Worm (Caenorhabditis elegans) whole organism, late embryonic: ENCODE data around the gene lin-36.

Experiments used
- C38D4.7 ChIP-seq: fragments of 200-800 bp; sonication (Bioruptor generic); optimal IDR thresholded peaks from 2 replicates; lab custom pipeline; 2018; ENCODE audit warnings: mild to moderate bottlenecking, missing genetic modification characterization, moderate library complexity, missing compliant biosample characterization
- K09A11.1 ChIP-seq: sonication (generic microtip); optimal IDR thresholded peaks from 2 replicates; lab custom pipeline; 2017; ENCODE audit warnings: antibody characterized with exemption, mild to moderate bottlenecking, missing genetic modification characterization, missing compliant biosample characterization; ENCODE audit not compliant: insufficient read depth
- Y22D7AL.16 ChIP-seq: sonication (generic microtip); optimal IDR thresholded peaks from 2 replicates; lab custom pipeline; 2016; ENCODE audit warnings: missing genetic modification characterization, missing compliant biosample characterization
- ceh-19 ChIP-seq: fragments of 200-800 bp; sonication (Bioruptor generic); optimal IDR thresholded peaks from 2 replicates; lab custom pipeline; 2018; ENCODE audit warnings: mild to moderate bottlenecking, missing genetic modification characterization, missing compliant biosample characterization
- ceh-24 ChIP-seq: sonication (generic microtip); optimal IDR thresholded peaks from 2 replicates; lab custom pipeline; 2016; ENCODE audit warnings: mild to moderate bottlenecking, missing genetic modification characterization, missing compliant biosample characterization
- ceh-30 ChIP-seq: fragments of 150-350 bp; optimal IDR thresholded peaks from 2 replicates; lab custom pipeline; 2014; ENCODE audit warnings: missing biosample characterization, missing genetic modification characterization
- ceh-31 ChIP-seq: sonication (generic microtip); optimal IDR thresholded peaks from 2 replicates; lab custom pipeline; 2016; ENCODE audit warnings: missing genetic modification characterization, missing compliant biosample characterization
- ceh-45 ChIP-seq: fragments of 200-800 bp; sonication (Bioruptor generic); IDR thresholded peaks from 2 replicates; pipeline ENCODE4 v1.3.6; 2022; ENCODE audit warnings: missing genetic modification reagents, missing genetic modification characterization, missing compliant biosample characterization
- ceh-48 ChIP-seq: sonication (generic microtip); optimal IDR thresholded peaks from 2 replicates; lab custom pipeline; 2016; ENCODE audit warnings: missing genetic modification characterization, inconsistent platforms, missing compliant biosample characterization
- ceh-9 ChIP-seq: sonication (generic microtip); optimal IDR thresholded peaks from 2 replicates; lab custom pipeline; 2016; ENCODE audit warnings: mild to moderate bottlenecking, missing genetic modification characterization, inconsistent platforms, missing compliant biosample characterization
- che-1 ChIP-seq: sonication (generic microtip); optimal IDR thresholded peaks from 2 replicates; lab custom pipeline; 2016; ENCODE audit warnings: mild to moderate bottlenecking, missing genetic modification characterization, missing compliant biosample characterization
- dve-1 ChIP-seq: sonication (generic microtip); optimal IDR thresholded peaks from 2 replicates; lab custom pipeline; 2017; ENCODE audit warnings: antibody characterized with exemption, mild to moderate bottlenecking, missing genetic modification characterization, missing compliant biosample characterization
- elt-2 ChIP-seq: sonication (generic microtip); optimal IDR thresholded peaks from 2 replicates; lab custom pipeline; 2016; ENCODE audit warnings: missing genetic modification reagents, missing genetic modification characterization, missing compliant biosample characterization
- elt-4 ChIP-seq: sonication (generic microtip); optimal IDR thresholded peaks from 2 replicates; lab custom pipeline; 2016; ENCODE audit warnings: missing genetic modification characterization, missing compliant biosample characterization
- ets-4 ChIP-seq: sonication (generic microtip); optimal IDR thresholded peaks from 2 replicates; lab custom pipeline; 2016; ENCODE audit warnings: missing genetic modification characterization, missing compliant biosample characterization
- eyg-1 ChIP-seq: sonication (generic microtip); optimal IDR thresholded peaks from 2 replicates; lab custom pipeline; 2016; ENCODE audit warnings: missing genotype, missing genetic modification characterization, missing compliant biosample characterization
- fkh-10 ChIP-seq: fragments of 150-350 bp; optimal IDR thresholded peaks from 2 replicates; lab custom pipeline; 2014; ENCODE audit warnings: missing biosample characterization, missing genetic modification reagents, missing genetic modification characterization
- fkh-6 ChIP-seq: sonication (generic microtip); optimal IDR thresholded peaks from 2 replicates; lab custom pipeline; 2016; ENCODE audit warnings: missing genetic modification characterization, missing compliant biosample characterization
- gmeb-2 ChIP-seq: sonication (generic microtip); optimal IDR thresholded peaks from 2 replicates; lab custom pipeline; 2016; ENCODE audit warnings: missing genetic modification characterization, inconsistent platforms, missing compliant biosample characterization
- hlh-13 ChIP-seq: fragments of 200-800 bp; sonication (Bioruptor generic); optimal IDR thresholded peaks from 2 replicates; lab custom pipeline; 2018; ENCODE audit warnings: mild to moderate bottlenecking, missing genetic modification characterization, missing compliant biosample characterization
- hlh-15 ChIP-seq: sonication (generic microtip); optimal IDR thresholded peaks from 2 replicates; lab custom pipeline; 2016; ENCODE audit warnings: missing genetic modification characterization, missing compliant biosample characterization
- hlh-6 ChIP-seq: sonication (generic microtip); optimal IDR thresholded peaks from 2 replicates; lab custom pipeline; 2016; ENCODE audit warnings: missing genotype, missing genetic modification characterization, missing compliant biosample characterization
- lim-6 ChIP-seq: sonication (generic microtip); optimal IDR thresholded peaks from 2 replicates; lab custom pipeline; 2016; ENCODE audit warnings: missing genetic modification characterization, missing compliant biosample characterization
- madf-2 ChIP-seq: sonication (generic microtip); optimal IDR thresholded peaks from 2 replicates; lab custom pipeline; 2017; ENCODE audit warnings: missing genetic modification characterization, missing compliant biosample characterization
- nhr-11 ChIP-seq: fragments of 150-350 bp; optimal IDR thresholded peaks from 2 replicates; lab custom pipeline; 2014; ENCODE audit warnings: missing biosample characterization, missing genetic modification characterization
- nhr-232 ChIP-seq: sonication (generic microtip); optimal IDR thresholded peaks from 2 replicates; lab custom pipeline; 2016; ENCODE audit warnings: missing genetic modification characterization, missing compliant biosample characterization
- npax-4 ChIP-seq: sonication (generic microtip); optimal IDR thresholded peaks from 2 replicates; lab custom pipeline; 2016; ENCODE audit warnings: missing genetic modification characterization, missing compliant biosample characterization
- odd-2 ChIP-seq: sonication (generic microtip); optimal IDR thresholded peaks from 2 replicates; lab custom pipeline; 2017; ENCODE audit warnings: antibody characterized with exemption, mild to moderate bottlenecking, missing genetic modification characterization, missing compliant biosample characterization
- pag-3 ChIP-seq: sonication (generic microtip); optimal IDR thresholded peaks from 2 replicates; lab custom pipeline; 2016; ENCODE audit warnings: missing compliant biosample characterization, missing genetic modification characterization, borderline replicate concordance
- pax-1 ChIP-seq: fragments of 150-350 bp; optimal IDR thresholded peaks from 2 replicates; lab custom pipeline; 2014; ENCODE audit warnings: missing biosample characterization, missing genetic modification characterization
- pha-2 ChIP-seq: sonication (generic microtip); optimal IDR thresholded peaks from 2 replicates; lab custom pipeline; 2017; ENCODE audit warnings: mild to moderate bottlenecking, missing genetic modification characterization, missing compliant biosample characterization
- pha-4 ChIP-seq: fragments of 150-350 bp; optimal IDR thresholded peaks from 2 replicates; lab custom pipeline; 2018; ENCODE audit warnings: missing biosample characterization, missing genetic modification reagents, missing genetic modification characterization
- pqm-1 ChIP-seq: sonication (generic microtip); optimal IDR thresholded peaks from 2 replicates; lab custom pipeline; 2016; ENCODE audit warnings: missing genetic modification characterization, missing compliant biosample characterization
- ref-2 ChIP-seq: sonication (generic microtip); optimal IDR thresholded peaks from 2 replicates; lab custom pipeline; 2016; ENCODE audit warnings: missing genetic modification characterization, missing compliant biosample characterization
- sox-4 ChIP-seq: sonication (generic microtip); optimal IDR thresholded peaks from 2 replicates; lab custom pipeline; 2017; ENCODE audit warnings: mild to moderate bottlenecking, missing genetic modification characterization, inconsistent platforms, missing compliant biosample characterization
- syd-9 ChIP-seq: sonication (generic microtip); optimal IDR thresholded peaks from 2 replicates; lab custom pipeline; 2016; ENCODE audit warnings: mild to moderate bottlenecking, missing genetic modification characterization, moderate library complexity, missing compliant biosample characterization
- unc-3 ChIP-seq, 2 experiments: fragments of 200-800 bp in 1 of 2; sonication (Bioruptor generic) in 1 of 2; sonication (generic microtip) in 1 of 2; conservative IDR thresholded peaks in 1 of 2; optimal IDR thresholded peaks in 1 of 2; 2 replicates each; pipeline versions ENCODE4 v1.3.6 to Lab custom; 2016 to 2022; ENCODE audit warnings: missing compliant biosample characterization in 2 of 2, missing genetic modification characterization in 2 of 2, missing genetic modification reagents in 1 of 2
- unc-42 ChIP-seq: sonication (generic microtip); optimal IDR thresholded peaks from 2 replicates; lab custom pipeline; 2016; ENCODE audit warnings: missing genotype, missing genetic modification characterization, missing compliant biosample characterization
- unc-55 ChIP-seq: sonication (generic microtip); optimal IDR thresholded peaks from 2 replicates; lab custom pipeline; 2017; ENCODE audit warnings: missing biosample characterization, missing genetic modification reagents, missing genetic modification characterization

Gene lin-36

ce11 chrIII:7979659-7980058 is 41.0 kb downstream of the lin-36 start, which contains the start of gene clp-1:
clp-1 (plus strand) TSS chrIII:7979959.
- TF ChIP-seq eyg-1 (tag; lab: Kevin White, UChicago) = no peak
- TF ChIP-seq hlh-13 (GFP tag; lab: Kevin White, UChicago) = no peak
- TF ChIP-seq unc-3 (GFP tag; conservative IDR thresholded peaks at IDR 0.05; lab: Robert Waterston, UW) = no peak
- no peak for TF ChIP-seq unc-3 (tag; optimal IDR thresholded peaks at IDR 0.05; lab: Kevin White, UChicago)
- no peak for TF ChIP-seq pha-4 (tag; lab: Kevin White, UChicago)
- no peak for TF ChIP-seq nhr-11 (tag; lab: Kevin White, UChicago)
- no peak for TF ChIP-seq ceh-30 (tag; lab: Kevin White, UChicago)
- no peak for TF ChIP-seq madf-2
- no peak for TF ChIP-seq unc-42 (tag; lab: Kevin White, UChicago)
- TF ChIP-seq pag-3 = no peak
- no peak for TF ChIP-seq lim-6 (tag; lab: Kevin White, UChicago)
- TF ChIP-seq pha-2 (tag; lab: Kevin White, UChicago) = no peak
- no peak for TF ChIP-seq ceh-19 (GFP tag; lab: Kevin White, UChicago)
- no peak for TF ChIP-seq che-1 (tag; lab: Kevin White, UChicago)
- no peak for TF ChIP-seq elt-2 (tag; lab: Kevin White, UChicago)

- no peak for TF ChIP-seq unc-55
- no peak for TF ChIP-seq dve-1 (tag; lab: Kevin White, UChicago)
- no peak for TF ChIP-seq pqm-1 (tag; lab: Kevin White, UChicago)
- no peak for TF ChIP-seq ceh-45 (GFP tag; lab: Robert Waterston, UW)
- TF ChIP-seq fkh-6 (tag; lab: Kevin White, UChicago) = no peak
- no peak for TF ChIP-seq hlh-15 (tag; lab: Kevin White, UChicago)
- TF ChIP-seq ceh-31 = no peak
- TF ChIP-seq unc-3 (GFP tag; conservative IDR thresholded peaks at IDR 0.05; lab: Robert Waterston, UW) = no peak
- no peak for TF ChIP-seq unc-3 (tag; optimal IDR thresholded peaks at IDR 0.05; lab: Kevin White, UChicago)
- TF ChIP-seq elt-4 (tag; lab: Kevin White, UChicago) = no peak
- no peak for TF ChIP-seq Y22D7AL.16
- TF ChIP-seq unc-42 (tag; lab: Kevin White, UChicago) = no peak
- TF ChIP-seq pax-1 (tag; lab: Kevin White, UChicago) = no peak
- no peak for TF ChIP-seq gmeb-2 (tag; lab: Kevin White, UChicago)
- no peak for TF ChIP-seq hlh-6 (tag; lab: Kevin White, UChicago)
- no peak for TF ChIP-seq K09A11.1 (tag; lab: Kevin White, UChicago)
- no peak for TF ChIP-seq C38D4.7
- TF ChIP-seq lim-6 (tag; lab: Kevin White, UChicago) = no peak
- no peak for TF ChIP-seq npax-4
- TF ChIP-seq nhr-232 (tag; lab: Kevin White, UChicago) = no peak
Measured at ce11 chrIII:7978723-7979122, 42.0 kb downstream of the lin-36 start.

ce11 chrIII:7978289-7978688 is 42.4 kb downstream of the lin-36 start:
- TF ChIP-seq elt-4 (tag; lab: Kevin White, UChicago) (no peak), fkh-10 (GFP tag; lab: Kevin White, UChicago) (no peak), ceh-24 (no peak), elt-2 (tag; lab: Kevin White, UChicago) (no peak), pax-1 (tag; lab: Kevin White, UChicago) (no peak), ceh-9 (tag; lab: Kevin White, UChicago) (no peak), fkh-6 (tag; lab: Kevin White, UChicago) (no peak), ceh-48 (tag; lab: Kevin White, UChicago) (no peak), sox-4 (tag; lab: Kevin White, UChicago) (no peak), odd-2 (tag; lab: Kevin White, UChicago) (no peak), ets-4 (tag; lab: Kevin White, UChicago) (no peak), nhr-11 (tag; lab: Kevin White, UChicago) (no peak), syd-9 (no peak), ref-2 (tag; lab: Kevin White, UChicago) (no peak)
